Fruit fly (Drosophila melanogaster): ENCODE measurements around the gene CG33543.

- TF ChIP-seq kay (GFP tag; ENCODE audit: borderline replicate concordance) (no peak), ovo (GFP tag; optimal IDR thresholded peaks at IDR 0.05) (no peak)
Observed at dm6 chr2L:1975473-1975872, 30.6 kb downstream of the CG33543 start.

All from whole organism, adult.